Worm (Caenorhabditis elegans): ENCODE data around the gene T08B6.9.

DNA sequence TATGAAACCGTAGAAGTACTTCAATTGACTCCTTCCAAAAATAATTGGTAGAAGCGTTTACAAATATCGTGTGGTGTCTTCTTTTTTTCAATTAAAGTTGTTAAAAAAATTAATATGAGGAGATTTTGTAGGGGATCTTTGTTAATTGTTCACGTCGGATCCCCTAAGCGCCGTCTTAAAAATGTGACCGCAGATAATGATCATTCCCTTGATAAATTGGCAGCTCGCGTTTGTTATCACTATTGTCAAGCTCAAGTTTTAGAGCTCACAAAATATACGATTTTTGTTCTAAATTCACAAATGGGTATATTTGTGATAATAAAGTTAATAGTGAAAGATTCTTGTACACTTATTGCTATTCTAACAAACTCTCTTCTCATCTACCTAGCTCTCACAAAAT lies 18.4 kb downstream of the T08B6.9 start, which contains the start of gene str-159:
- TF ChIP-seq ceh-82 (tag; optimal IDR thresholded peaks at IDR 0.05): no peak
- TF ChIP-seq ztf-11 (tag; optimal IDR thresholded peaks at IDR 0.05): no peak
- TF ChIP-seq fkh-10 (GFP tag; optimal IDR thresholded peaks at IDR 0.05): no peak
- no peak for TF ChIP-seq daf-12 (tag; optimal IDR thresholded peaks at IDR 0.05)
- TF ChIP-seq lin-15B (tag; optimal IDR thresholded peaks at IDR 0.05): no peak
- no peak for TF ChIP-seq nhr-77 (tag; optimal IDR thresholded peaks at IDR 0.05)
- TF ChIP-seq tag-97 (GFP tag; IDR thresholded peaks at IDR 0.05): no peak
- TF ChIP-seq nhr-11 (tag; optimal IDR thresholded peaks at IDR 0.05): no peak
- no peak for TF ChIP-seq aha-1 (tag)
